Worm (Caenorhabditis elegans) whole organism, L1 larva: ENCODE measurements around the gene Y54G2A.72.
A peak's percentile ranks its signal among the peaks of the same experiment; 100 is the strongest.

Experiments
- C34B4.2 ChIP-seq: sonication (generic microtip); optimal IDR thresholded peaks from 2 replicates; lab custom pipeline; 2017; ENCODE audit warnings: mild to moderate bottlenecking, missing genetic modification characterization, missing compliant biosample characterization
- alr-1 ChIP-seq: fragments of 200-800 bp; sonication (Bioruptor generic); optimal IDR thresholded peaks from 2 replicates; lab custom pipeline; 2018; ENCODE audit warnings: borderline replicate concordance, mild to moderate bottlenecking, missing genetic modification characterization, missing compliant biosample characterization
- ama-1 ChIP-seq: fragments of 150-350 bp; optimal IDR thresholded peaks from 2 replicates; lab custom pipeline; 2014
- ceh-63 ChIP-seq: fragments of 200-800 bp; sonication (Bioruptor generic); optimal IDR thresholded peaks from 2 replicates; lab custom pipeline; 2018; ENCODE audit warnings: mild to moderate bottlenecking, missing genetic modification characterization, missing compliant biosample characterization
- ceh-8 ChIP-seq: fragments of 200-800 bp; sonication (Bioruptor generic); optimal IDR thresholded peaks from 2 replicates; lab custom pipeline; 2018; ENCODE audit warnings: mild to moderate bottlenecking, missing genetic modification characterization, moderate library complexity, missing compliant biosample characterization
- ceh-82 ChIP-seq, 3 experiments: fragments of 150-350 bp in 1 of 3; sonication (generic microtip) in 2 of 3; optimal IDR thresholded peaks; 2 replicates each; lab custom pipeline; 2014 to 2017; ENCODE audit warnings: missing biosample characterization in 3 of 3, missing genetic modification characterization in 3 of 3
- ces-1 ChIP-seq: fragments of 150-350 bp; optimal IDR thresholded peaks from 2 replicates; lab custom pipeline; 2014; ENCODE audit warnings: missing biosample characterization, missing genetic modification reagents, missing genetic modification characterization
- dsc-1 ChIP-seq: sonication (generic microtip); optimal IDR thresholded peaks from 2 replicates; lab custom pipeline; 2016; ENCODE audit warnings: mild to moderate bottlenecking, missing genetic modification characterization, missing compliant biosample characterization
- efl-1 ChIP-seq, 4 experiments: fragments of 150-350 bp; optimal IDR thresholded peaks in 3 of 4; peaks in 1 of 4; 1 replicate in 1 of 4; 2 replicates in 3 of 4; lab custom pipeline; 2014; ENCODE audit warnings: missing biosample characterization in 2 of 4, missing genetic modification characterization in 2 of 4, missing genetic modification reagents in 2 of 4
- egl-13 ChIP-seq: sonication (generic microtip); optimal IDR thresholded peaks from 2 replicates; lab custom pipeline; 2016; ENCODE audit warnings: missing genotype, missing genetic modification reagents, missing genetic modification characterization, missing compliant biosample characterization
- egl-27 ChIP-seq, 2 experiments: fragments of 150-350 bp in 1 of 2; sonication (generic microtip); optimal IDR thresholded peaks; 3 replicates each; lab custom pipeline; 2017 to 2018; ENCODE audit warnings: missing biosample characterization in 2 of 2, missing genetic modification characterization in 2 of 2, missing genetic modification reagents in 2 of 2
- elt-2 ChIP-seq: sonication (generic microtip); optimal IDR thresholded peaks from 2 replicates; lab custom pipeline; 2016; ENCODE audit warnings: missing genetic modification characterization, mild to moderate bottlenecking, inconsistent platforms, missing compliant biosample characterization, missing genetic modification reagents
- lin-14 ChIP-seq: fragments of 200-800 bp; sonication (Bioruptor generic); optimal IDR thresholded peaks from 2 replicates; lab custom pipeline; 2018; ENCODE audit warnings: mild to moderate bottlenecking, missing genetic modification characterization, moderate library complexity, missing compliant biosample characterization
- lin-35 ChIP-seq, 2 experiments: fragments of 150-350 bp; optimal IDR thresholded peaks; 2 replicates each; lab custom pipeline; 2014; ENCODE audit warnings: missing biosample characterization in 2 of 2, missing genetic modification characterization in 2 of 2, missing genetic modification reagents in 2 of 2
- lin-39 ChIP-seq: fragments of 150-350 bp; optimal IDR thresholded peaks from 2 replicates; lab custom pipeline; 2014; ENCODE audit warnings: missing biosample characterization, missing genetic modification reagents, missing genetic modification characterization
- lsy-2 ChIP-seq, 2 experiments: fragments of 150-350 bp; optimal IDR thresholded peaks; 2 replicates each; lab custom pipeline; 2014; ENCODE audit warnings: missing biosample characterization in 2 of 2, missing genetic modification characterization in 2 of 2
- mdl-1 ChIP-seq, 2 experiments: fragments of 150-350 bp; optimal IDR thresholded peaks; 2 replicates each; lab custom pipeline; 2014 to 2017; ENCODE audit warnings: missing biosample characterization in 2 of 2, missing genetic modification characterization in 2 of 2, inconsistent platforms in 1 of 2
- mep-1 ChIP-seq: fragments of 150-350 bp; optimal IDR thresholded peaks from 2 replicates; lab custom pipeline; 2014; ENCODE audit warnings: missing biosample characterization, missing genetic modification characterization
- nhr-12 ChIP-seq: sonication (generic microtip); optimal IDR thresholded peaks from 2 replicates; lab custom pipeline; 2017; ENCODE audit warnings: missing biosample characterization, missing genetic modification characterization
- nhr-84 ChIP-seq: sonication (generic microtip); optimal IDR thresholded peaks from 2 replicates; lab custom pipeline; 2017; ENCODE audit warnings: missing biosample characterization, missing genetic modification characterization
- pag-3 ChIP-seq: sonication (generic microtip); optimal IDR thresholded peaks from 2 replicates; lab custom pipeline; 2017; ENCODE audit warnings: missing genetic modification characterization, mild to moderate bottlenecking, missing compliant biosample characterization, antibody characterized with exemption, borderline replicate concordance; ENCODE audit not compliant: insufficient read depth
- pqm-1 ChIP-seq: sonication (generic microtip); optimal IDR thresholded peaks from 3 replicates; lab custom pipeline; 2017; ENCODE audit warnings: missing biosample characterization, missing genetic modification characterization
- rnt-1 ChIP-seq: sonication (generic microtip); optimal IDR thresholded peaks from 2 replicates; lab custom pipeline; 2016; ENCODE audit warnings: mild to moderate bottlenecking, missing genetic modification characterization, moderate library complexity, missing compliant biosample characterization
- skn-1 ChIP-seq: fragments of 150-350 bp; optimal IDR thresholded peaks from 2 replicates; lab custom pipeline; 2014; ENCODE audit warnings: missing biosample characterization, missing genetic modification characterization
- snpc-4 ChIP-seq: fragments of 150-350 bp; optimal IDR thresholded peaks from 2 replicates; lab custom pipeline; 2014; ENCODE audit warnings: missing biosample characterization, missing genetic modification characterization
- sox-4 ChIP-seq: sonication (generic microtip); optimal IDR thresholded peaks from 2 replicates; lab custom pipeline; 2016; ENCODE audit warnings: missing genetic modification characterization, missing compliant biosample characterization
- sptf-1 ChIP-seq: fragments of 150-350 bp; optimal IDR thresholded peaks from 2 replicates; lab custom pipeline; 2014; ENCODE audit warnings: missing biosample characterization, missing genetic modification characterization
- sup-37 ChIP-seq: fragments of 200-800 bp; sonication (Bioruptor generic); optimal IDR thresholded peaks from 2 replicates; lab custom pipeline; 2018; ENCODE audit warnings: mild to moderate bottlenecking, missing genetic modification characterization, missing compliant biosample characterization
- swsn-7 ChIP-seq: sonication (generic microtip); optimal IDR thresholded peaks from 2 replicates; lab custom pipeline; 2016; ENCODE audit warnings: missing genetic modification characterization, missing compliant biosample characterization
- tlp-1 ChIP-seq: fragments of 150-350 bp; optimal IDR thresholded peaks from 2 replicates; lab custom pipeline; 2014; ENCODE audit warnings: missing biosample characterization, missing genetic modification characterization
- unc-30 ChIP-seq: sonication (generic microtip); optimal IDR thresholded peaks from 2 replicates; lab custom pipeline; 2017; ENCODE audit warnings: missing biosample characterization, missing genetic modification characterization
- unc-86 ChIP-seq: sonication (generic microtip); optimal IDR thresholded peaks from 2 replicates; lab custom pipeline; 2016; ENCODE audit warnings: missing genetic modification characterization, missing compliant biosample characterization
- zip-4 ChIP-seq: fragments of 200-800 bp; sonication (Bioruptor generic); optimal IDR thresholded peaks from 2 replicates; lab custom pipeline; 2018; ENCODE audit warnings: mild to moderate bottlenecking, missing genetic modification characterization, moderate library complexity, missing compliant biosample characterization
- ztf-11 ChIP-seq, 2 experiments: sonication (generic microtip); optimal IDR thresholded peaks; 2 replicates each; lab custom pipeline; 2016 to 2017; ENCODE audit warnings: missing genetic modification characterization in 2 of 2, missing biosample characterization in 1 of 2, missing compliant biosample characterization in 1 of 2
- ztf-4 ChIP-seq: fragments of 150-350 bp; optimal IDR thresholded peaks from 2 replicates; lab custom pipeline; 2014; ENCODE audit warnings: missing biosample characterization, missing genetic modification characterization

The Y54G2A.72 gene

DNA sequence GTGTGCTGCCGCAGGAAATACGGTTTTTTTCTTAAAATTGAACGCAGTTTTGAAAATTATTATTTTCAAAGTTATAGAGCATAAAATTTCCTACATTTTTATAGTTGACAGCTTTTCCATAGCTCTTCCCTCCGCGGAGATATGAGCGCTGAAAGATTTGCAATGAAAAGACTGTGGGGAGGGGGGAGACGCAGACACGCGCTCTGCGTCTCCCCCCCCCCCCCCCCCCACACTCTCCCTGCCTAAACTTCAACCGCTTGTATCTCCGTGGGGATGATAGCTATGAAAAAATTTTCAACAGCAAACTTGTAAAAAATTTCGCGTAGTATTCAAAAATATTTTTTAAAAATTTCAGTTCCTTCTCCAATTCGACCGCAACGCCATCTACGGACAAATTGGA, 16.5 kb upstream of the Y54G2A.72 start:
- TF ChIP-seq ztf-11 (tag; optimal IDR thresholded peaks at IDR 0.05; lab: Kevin White, UChicago) (no peak), ceh-82 (tag; optimal IDR thresholded peaks at IDR 0.05; lab: Kevin White, UChicago) (no peak), sptf-1 (no peak), mep-1 (tag; lab: Kevin White, UChicago) (no peak), ceh-63 (no peak), zip-4 (GFP tag; lab: Kevin White, UChicago) (no peak)

DNA sequence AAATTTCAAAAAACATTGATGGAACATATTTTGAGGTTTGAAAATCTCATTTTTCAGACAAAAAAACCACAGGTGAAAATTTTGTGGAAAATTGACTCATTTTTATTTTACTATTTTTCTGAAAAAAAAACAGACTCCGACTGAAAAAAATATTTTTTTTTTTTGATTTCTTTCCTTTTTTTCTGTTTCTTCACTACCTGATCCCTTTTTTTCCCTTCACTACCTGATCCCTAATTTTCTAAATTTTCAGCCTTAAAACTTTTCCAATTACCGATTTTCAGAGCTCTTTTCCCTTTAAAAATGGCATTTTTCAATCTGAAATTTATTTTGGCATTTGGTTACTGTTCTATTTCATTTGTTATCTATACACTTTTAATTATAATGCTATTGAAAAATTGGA, 15.6 kb upstream of the Y54G2A.72 start, which contains the start of gene Y54G2A.77:
Gene Y54G2A.77 (plus strand): TSS at position 301 of the 400 bp plus-strand sequence.
- TF ChIP-seq pag-3 (tag; lab: Kevin White, UChicago) (no peak), tlp-1 (no peak), ces-1 (GFP tag; lab: Kevin White, UChicago) (no peak), sox-4 (tag; lab: Kevin White, UChicago) (no peak), rnt-1 (tag; lab: Kevin White, UChicago) (no peak), dsc-1 (no peak), egl-13 (tag; lab: Kevin White, UChicago) (no peak), lin-14 (GFP tag; lab: Kevin White, UChicago) (no peak), swsn-7 (tag; lab: Kevin White, UChicago) (no peak), efl-1 (optimal IDR thresholded peaks at IDR 0.05; lab: Kevin White, UChicago) (no peak), efl-1 (GFP tag; optimal IDR thresholded peaks at IDR 0.05 in 1 of 2; lab: Kevin White, UChicago) (no peak), nhr-84 (tag; lab: Kevin White, UChicago) (no peak), ceh-8 (GFP tag; lab: Kevin White, UChicago) (no peak), sup-37 (GFP tag; lab: Kevin White, UChicago) (no peak), alr-1 (tag; lab: Kevin White, UChicago) (no peak), egl-27 (tag; optimal IDR thresholded peaks at IDR 0.05; lab: Kevin White, UChicago) (no peak), skn-1 (tag; lab: Kevin White, UChicago) (no peak), lin-39 (tag; lab: Kevin White, UChicago) (no peak), nhr-12 (tag; lab: Kevin White, UChicago) (no peak), C34B4.2 (no peak), unc-30 (no peak)

DNA sequence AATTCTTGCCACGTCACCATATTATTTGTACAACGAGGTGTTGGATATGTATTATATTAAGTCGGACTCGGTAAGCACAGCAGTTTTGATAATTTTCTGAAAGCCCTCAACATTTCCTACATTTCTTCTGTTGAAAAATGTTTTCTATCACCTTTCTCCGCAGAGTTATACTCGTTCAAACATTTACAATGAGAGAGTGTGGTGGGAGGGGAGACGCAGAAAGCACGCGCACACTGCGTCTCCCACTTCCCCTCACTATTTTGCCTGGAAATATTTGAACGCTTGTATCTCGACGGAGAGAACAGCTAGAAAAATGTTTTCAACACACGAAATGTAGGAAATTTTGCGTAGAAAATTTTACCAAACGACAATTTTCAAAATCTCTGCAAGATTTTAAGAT, 13.8 kb upstream of the Y54G2A.72 start:
- TF ChIP-seq egl-13 (tag; lab: Kevin White, UChicago) = no peak
- TF ChIP-seq sox-4 (tag; lab: Kevin White, UChicago) = no peak
- no peak for TF ChIP-seq mdl-1 (tag; optimal IDR thresholded peaks at IDR 0.05; lab: Kevin White, UChicago)

DNA sequence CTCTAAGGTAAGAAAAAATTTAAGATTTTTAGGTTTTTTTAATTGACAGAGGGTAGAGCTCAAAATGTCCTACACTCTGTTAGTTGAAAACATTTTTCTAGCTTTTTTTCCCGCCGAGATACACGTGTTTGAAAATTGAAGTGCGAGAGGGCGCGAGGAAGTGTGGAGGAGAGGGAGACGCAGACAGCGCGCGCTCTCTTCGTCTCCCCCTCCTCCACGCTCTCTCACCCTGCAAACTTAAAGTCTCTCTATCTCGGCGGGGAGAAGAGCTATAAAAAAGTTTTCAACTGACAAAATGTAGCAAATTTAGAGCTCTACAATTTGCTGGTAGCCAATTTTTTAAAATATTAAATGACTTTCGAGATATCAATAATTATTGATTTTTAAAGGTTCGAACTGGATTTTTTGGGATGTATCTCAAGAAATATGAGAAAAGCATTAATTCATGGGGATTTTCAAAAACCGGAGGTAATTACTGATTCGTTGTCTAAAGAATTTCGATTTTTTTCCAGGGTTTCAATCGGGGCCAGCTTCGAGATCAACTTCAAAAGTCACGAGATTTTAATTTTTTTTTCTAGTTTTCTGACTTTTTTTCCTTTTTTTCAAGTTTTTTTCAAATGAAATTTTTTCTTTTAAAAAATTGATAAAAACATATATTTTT, 12.8 kb upstream of the Y54G2A.72 start:
- no peak for TF ChIP-seq sup-37 (GFP tag; lab: Kevin White, UChicago)
- no peak for TF ChIP-seq ceh-8 (GFP tag; lab: Kevin White, UChicago)
- peak; percentile 6 for TF ChIP-seq ztf-4
- no peak for TF ChIP-seq tlp-1
- TF ChIP-seq pqm-1 = no peak
- TF ChIP-seq unc-86 (tag; lab: Kevin White, UChicago) = no peak
- no peak for TF ChIP-seq efl-1 (optimal IDR thresholded peaks at IDR 0.05; lab: Kevin White, UChicago)
- TF ChIP-seq efl-1 (GFP tag; optimal IDR thresholded peaks at IDR 0.05 in 1 of 2; lab: Kevin White, UChicago) = peak in 1 of 2 experiments; percentile 67
- peak; percentile 39 for TF ChIP-seq ama-1
- TF ChIP-seq mep-1 (tag; lab: Kevin White, UChicago) = no peak
- TF ChIP-seq lin-35 (GFP tag; optimal IDR thresholded peaks at IDR 0.05; lab: Kevin White, UChicago) = no peak
- TF ChIP-seq elt-2 (tag; lab: Kevin White, UChicago) = no peak
- no peak for TF ChIP-seq snpc-4 (tag; lab: Kevin White, UChicago)
- peak in 1 of 2 experiments; percentile 14 for TF ChIP-seq lsy-2 (tag; optimal IDR thresholded peaks at IDR 0.05; lab: Kevin White, UChicago)
